Worm (Caenorhabditis elegans) whole organism, young adult: ENCODE measurements around the gene C33A12.3.

ENCODE experiments used
- B0261.1 ChIP-seq: sonication (generic microtip); optimal IDR thresholded peaks from 2 replicates; lab custom pipeline; 2016; ENCODE audit warnings: mild to moderate bottlenecking, missing genetic modification characterization, moderate library complexity, missing compliant biosample characterization
- B0336.3 ChIP-seq: fragments of 200-800 bp; sonication (Bioruptor generic); IDR thresholded peaks from 2 replicates; pipeline ENCODE4 v1.3.6; 2022; ENCODE audit warnings: missing genetic modification characterization, missing compliant biosample characterization
- C06A6.2 ChIP-seq: fragments of 200-800 bp; sonication (Bioruptor generic); conservative IDR thresholded peaks from 2 replicates; pipeline ENCODE4 v1.3.6; 2022; ENCODE audit warnings: missing genetic modification characterization, missing compliant biosample characterization
- D2030.7 ChIP-seq: fragments of 200-800 bp; sonication (Bioruptor generic); IDR thresholded peaks from 2 replicates; pipeline ENCODE4 v1.3.6; 2022; ENCODE audit warnings: missing genetic modification reagents, missing genetic modification characterization, missing compliant biosample characterization
- F33H1.4 ChIP-seq: fragments of 200-800 bp; sonication (Bioruptor generic); IDR thresholded peaks from 2 replicates; pipeline ENCODE4 v1.3.6; 2022; ENCODE audit warnings: missing genetic modification reagents, missing genetic modification characterization, missing compliant biosample characterization
- F52B5.7 ChIP-seq: sonication (generic microtip); optimal IDR thresholded peaks from 2 replicates; lab custom pipeline; 2016; ENCODE audit warnings: mild to moderate bottlenecking, missing genetic modification characterization, missing compliant biosample characterization
- F55B11.4 ChIP-seq: sonication (generic microtip); optimal IDR thresholded peaks from 2 replicates; lab custom pipeline; 2016; ENCODE audit warnings: missing compliant biosample characterization, missing genetic modification characterization, borderline replicate concordance; ENCODE audit not compliant: insufficient read depth
- K12H6.12 ChIP-seq: fragments of 200-800 bp; sonication (Bioruptor generic); optimal IDR thresholded peaks from 2 replicates; lab custom pipeline; 2018; ENCODE audit warnings: mild to moderate bottlenecking, missing genetic modification characterization, missing compliant biosample characterization
- Y56A3A.18 ChIP-seq: fragments of 200-800 bp; sonication (Bioruptor generic); IDR thresholded peaks from 2 replicates; pipeline ENCODE4 v1.3.6; 2022; ENCODE audit warnings: missing genetic modification reagents, missing genetic modification characterization, missing compliant biosample characterization
- attf-3 ChIP-seq: fragments of 200-800 bp; sonication (Bioruptor generic); conservative IDR thresholded peaks from 2 replicates; pipeline ENCODE4 v1.3.6; 2022; ENCODE audit warnings: missing genetic modification reagents, missing genetic modification characterization, missing compliant biosample characterization
- attf-5 ChIP-seq: fragments of 200-800 bp; sonication (Bioruptor generic); optimal IDR thresholded peaks from 2 replicates; lab custom pipeline; 2018; ENCODE audit warnings: mild to moderate bottlenecking, missing genetic modification characterization, missing compliant biosample characterization
- cebp-1 ChIP-seq, 2 experiments: fragments of 200-800 bp in 1 of 2; sonication (Bioruptor generic) in 1 of 2; sonication (generic microtip) in 1 of 2; IDR thresholded peaks in 1 of 2; optimal IDR thresholded peaks in 1 of 2; 2 replicates each; pipeline versions ENCODE4 v1.3.6 to Lab custom; 2017 to 2022; ENCODE audit warnings: missing compliant biosample characterization in 2 of 2, missing genetic modification characterization in 2 of 2, mild to moderate bottlenecking in 1 of 2, missing genetic modification reagents in 1 of 2, moderate library complexity in 1 of 2
- ceh-27 ChIP-seq: fragments of 200-800 bp; sonication (Bioruptor generic); optimal IDR thresholded peaks from 2 replicates; lab custom pipeline; 2018; ENCODE audit warnings: mild to moderate bottlenecking, missing genetic modification characterization, moderate library complexity, missing compliant biosample characterization
- efl-1 ChIP-seq: fragments of 150-350 bp; optimal IDR thresholded peaks from 2 replicates; lab custom pipeline; 2014; ENCODE audit warnings: missing biosample characterization, missing genetic modification reagents, missing genetic modification characterization
- egl-18 ChIP-seq: fragments of 200-800 bp; sonication (Bioruptor generic); IDR thresholded peaks from 2 replicates; pipeline ENCODE4 v1.3.6; 2022; ENCODE audit warnings: missing genetic modification reagents, missing genetic modification characterization, missing compliant biosample characterization
- egl-44 ChIP-seq: fragments of 200-800 bp; sonication (Bioruptor generic); IDR thresholded peaks from 2 replicates; pipeline ENCODE4 v1.3.6; 2022; ENCODE audit warnings: missing genetic modification reagents, missing genetic modification characterization, missing compliant biosample characterization
- hlh-26 ChIP-seq: fragments of 200-800 bp; sonication (Bioruptor generic); conservative IDR thresholded peaks from 2 replicates; pipeline ENCODE4 v1.3.6; 2022; ENCODE audit warnings: missing genetic modification reagents, missing genetic modification characterization, missing compliant biosample characterization
- hrde-1 ChIP-seq: sonication (generic microtip); optimal IDR thresholded peaks from 2 replicates; lab custom pipeline; 2016; ENCODE audit warnings: missing genetic modification characterization, mild to moderate bottlenecking, missing compliant biosample characterization, moderate library complexity, missing genotype, missing genetic modification reagents, borderline replicate concordance
- let-526 ChIP-seq: fragments of 200-800 bp; sonication (Bioruptor generic); IDR thresholded peaks from 2 replicates; pipeline ENCODE4 v1.3.6; 2022; ENCODE audit warnings: missing genetic modification reagents, missing genetic modification characterization, missing compliant biosample characterization
- lin-35 ChIP-seq, 3 experiments: fragments of 150-350 bp in 2 of 3; sonication (generic microtip) in 1 of 3; optimal IDR thresholded peaks; 2 replicates each; lab custom pipeline; 2014 to 2018; ENCODE audit warnings: missing biosample characterization in 3 of 3, missing genetic modification characterization in 3 of 3, missing genetic modification reagents in 3 of 3
- lin-54 ChIP-seq: fragments of 200-800 bp; sonication (Bioruptor generic); optimal IDR thresholded peaks from 2 replicates; lab custom pipeline; 2018; ENCODE audit warnings: mild to moderate bottlenecking, missing genetic modification characterization, missing compliant biosample characterization
- lsl-1 ChIP-seq: fragments of 200-800 bp; sonication (Bioruptor generic); optimal IDR thresholded peaks from 2 replicates; lab custom pipeline; 2018; ENCODE audit warnings: mild to moderate bottlenecking, missing genetic modification characterization, moderate library complexity, missing compliant biosample characterization
- madf-10 ChIP-seq: sonication (generic microtip); optimal IDR thresholded peaks from 2 replicates; lab custom pipeline; 2016; ENCODE audit warnings: mild to moderate bottlenecking, missing genetic modification characterization, missing compliant biosample characterization
- madf-3 ChIP-seq: fragments of 200-800 bp; sonication (Bioruptor generic); IDR thresholded peaks from 2 replicates; pipeline ENCODE4 v1.3.6; 2022; ENCODE audit warnings: missing genetic modification reagents, missing genetic modification characterization, missing compliant biosample characterization
- madf-6 ChIP-seq: fragments of 200-800 bp; sonication (Bioruptor generic); IDR thresholded peaks from 2 replicates; pipeline ENCODE4 v1.3.6; 2022; ENCODE audit warnings: missing genetic modification reagents, missing genetic modification characterization, missing compliant biosample characterization
- madf-8 ChIP-seq: fragments of 200-800 bp; sonication (Bioruptor generic); conservative IDR thresholded peaks from 2 replicates; pipeline ENCODE4 v1.3.6; 2022; ENCODE audit warnings: missing genetic modification reagents, missing genetic modification characterization, missing compliant biosample characterization
- mcd-1 ChIP-seq: fragments of 200-800 bp; sonication (Bioruptor generic); IDR thresholded peaks from 2 replicates; pipeline ENCODE4 v1.3.6; 2022; ENCODE audit warnings: missing genetic modification reagents, missing genetic modification characterization, missing compliant biosample characterization
- mel-28 ChIP-seq: sonication (generic microtip); optimal IDR thresholded peaks from 2 replicates; lab custom pipeline; 2016; ENCODE audit warnings: borderline replicate concordance, mild to moderate bottlenecking, missing genetic modification characterization, missing compliant biosample characterization
- mxl-1 ChIP-seq: sonication (generic microtip); optimal IDR thresholded peaks from 2 replicates; lab custom pipeline; 2016; ENCODE audit warnings: missing genetic modification characterization, missing compliant biosample characterization
- nfyb-1 ChIP-seq: fragments of 200-800 bp; sonication (Bioruptor generic); IDR thresholded peaks from 2 replicates; pipeline ENCODE4 v1.3.6; 2022; ENCODE audit warnings: missing genetic modification reagents, missing genetic modification characterization, missing compliant biosample characterization
- nhr-120 ChIP-seq: fragments of 200-800 bp; sonication (Bioruptor generic); IDR thresholded peaks from 2 replicates; pipeline ENCODE4 v1.3.6; 2022; ENCODE audit warnings: missing genetic modification characterization, missing compliant biosample characterization
- nhr-179 ChIP-seq: sonication (generic microtip); optimal IDR thresholded peaks from 2 replicates; lab custom pipeline; 2016; ENCODE audit warnings: mild to moderate bottlenecking, missing genetic modification characterization, missing compliant biosample characterization
- nhr-80 ChIP-seq: sonication (generic microtip); optimal IDR thresholded peaks from 2 replicates; lab custom pipeline; 2016; ENCODE audit warnings: missing genetic modification characterization, missing compliant biosample characterization
- nhr-90 ChIP-seq: sonication (generic microtip); optimal IDR thresholded peaks from 2 replicates; lab custom pipeline; 2016; ENCODE audit warnings: missing genotype, mild to moderate bottlenecking, missing genetic modification characterization, missing compliant biosample characterization
- pbrm-1 ChIP-seq: fragments of 200-800 bp; sonication (Bioruptor generic); IDR thresholded peaks from 2 replicates; pipeline ENCODE4 v1.3.6; 2022; ENCODE audit warnings: missing genetic modification reagents, missing genetic modification characterization, missing compliant biosample characterization
- rpc-1 ChIP-seq, 2 experiments: fragments of 150-350 bp in 1 of 2; sonication (generic microtip) in 1 of 2; optimal IDR thresholded peaks; 2 replicates each; lab custom pipeline; 2014 to 2018; ENCODE audit warnings: missing biosample characterization in 1 of 2, missing genetic modification characterization in 1 of 2, missing genetic modification reagents in 1 of 2, missing genotype in 1 of 2
- sea-2 ChIP-seq: fragments of 200-800 bp; sonication (Bioruptor generic); IDR thresholded peaks from 2 replicates; pipeline ENCODE4 v1.3.6; 2022; ENCODE audit warnings: missing genetic modification characterization, missing compliant biosample characterization
- snpc-1.3 ChIP-seq: sonication (generic microtip); optimal IDR thresholded peaks from 2 replicates; lab custom pipeline; 2017; ENCODE audit warnings: missing genetic modification characterization, mild to moderate bottlenecking, missing compliant biosample characterization, antibody characterized with exemption, moderate library complexity, missing genotype, missing genetic modification reagents; ENCODE audit not compliant: insufficient read depth
- snpc-3.4 ChIP-seq: sonication (generic microtip); optimal IDR thresholded peaks from 2 replicates; lab custom pipeline; 2017; ENCODE audit warnings: missing genetic modification characterization, mild to moderate bottlenecking, missing compliant biosample characterization, antibody characterized with exemption, moderate library complexity, missing genotype, missing genetic modification reagents
- snpc-4 ChIP-seq, 5 experiments: fragments of 150-350 bp in 1 of 5; sonication (generic microtip) in 4 of 5; optimal IDR thresholded peaks; 2 replicates each; lab custom pipeline; 2014 to 2018; ENCODE audit warnings: missing genetic modification characterization in 5 of 5, missing biosample characterization in 3 of 5, antibody characterized with exemption in 2 of 5, mild to moderate bottlenecking in 2 of 5, missing compliant biosample characterization in 2 of 5, missing genotype in 2 of 5, moderate library complexity in 2 of 5, missing genetic modification reagents in 1 of 5
- tbp1 ChIP-seq: fragments of 200-800 bp; sonication (Bioruptor generic); optimal IDR thresholded peaks from 2 replicates; lab custom pipeline; 2018; ENCODE audit warnings: mild to moderate bottlenecking, missing genetic modification characterization, missing compliant biosample characterization
- tbx-9 ChIP-seq: sonication (generic microtip); optimal IDR thresholded peaks from 2 replicates; lab custom pipeline; 2016; ENCODE audit warnings: borderline replicate concordance, missing genetic modification characterization, inconsistent platforms, missing compliant biosample characterization
- unc-62 ChIP-seq: fragments of 150-350 bp; optimal IDR thresholded peaks from 2 replicates; lab custom pipeline; 2014; ENCODE audit warnings: missing biosample characterization, missing genetic modification reagents, missing genetic modification characterization
- zim-3 ChIP-seq: sonication (generic microtip); optimal IDR thresholded peaks from 2 replicates; lab custom pipeline; 2017; ENCODE audit warnings: mild to moderate bottlenecking, missing genetic modification characterization, moderate library complexity, missing compliant biosample characterization

C33A12.3 gene

DNA sequence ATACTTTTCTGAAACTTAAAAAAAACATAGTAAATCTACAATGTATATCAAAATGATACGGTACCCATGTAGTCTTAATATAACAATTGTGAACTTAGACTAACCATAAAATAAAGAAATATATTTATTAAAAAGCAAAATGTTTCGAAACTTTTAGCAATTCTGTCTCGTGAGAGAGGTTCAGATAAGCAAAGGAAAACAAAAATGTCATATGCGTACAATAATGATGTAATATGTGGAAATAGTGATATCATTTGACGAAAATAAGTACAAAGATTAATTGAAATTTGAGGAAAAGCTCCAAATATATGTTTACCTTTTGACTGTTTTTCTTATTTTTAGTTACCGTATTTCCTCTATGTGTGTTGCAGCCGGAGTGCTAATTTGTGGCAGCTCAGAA is 1.3 kb upstream of the C33A12.3 start:
- no peak for TF ChIP-seq mxl-1
- TF ChIP-seq C06A6.2 (GFP tag; lab: Robert Waterston, UW): no peak
- TF ChIP-seq madf-10 (tag; lab: Kevin White, UChicago): no peak
- no peak for TF ChIP-seq egl-44 (GFP tag; lab: Robert Waterston, UW)
- TF ChIP-seq tbx-9 (tag; lab: Kevin White, UChicago): no peak
- no peak for TF ChIP-seq B0261.1 (tag; lab: Kevin White, UChicago)
- no peak for TF ChIP-seq Y56A3A.18 (GFP tag; lab: Robert Waterston, UW)
- TF ChIP-seq nhr-179: no peak
- peak; percentile 76 for TF ChIP-seq unc-62 (GFP tag; lab: Kevin White, UChicago)
- TF ChIP-seq hrde-1 (tag; lab: Kevin White, UChicago): no peak
- TF ChIP-seq cebp-1 (GFP tag; IDR thresholded peaks at IDR 0.05; lab: Robert Waterston, UW): peak; percentile 70; the same call in 1 of the 2 replicates
- peak; percentile 81 for TF ChIP-seq cebp-1 (tag; optimal IDR thresholded peaks at IDR 0.05; lab: Kevin White, UChicago)
- TF ChIP-seq K12H6.12 (tag; lab: Kevin White, UChicago): no peak

DNA sequence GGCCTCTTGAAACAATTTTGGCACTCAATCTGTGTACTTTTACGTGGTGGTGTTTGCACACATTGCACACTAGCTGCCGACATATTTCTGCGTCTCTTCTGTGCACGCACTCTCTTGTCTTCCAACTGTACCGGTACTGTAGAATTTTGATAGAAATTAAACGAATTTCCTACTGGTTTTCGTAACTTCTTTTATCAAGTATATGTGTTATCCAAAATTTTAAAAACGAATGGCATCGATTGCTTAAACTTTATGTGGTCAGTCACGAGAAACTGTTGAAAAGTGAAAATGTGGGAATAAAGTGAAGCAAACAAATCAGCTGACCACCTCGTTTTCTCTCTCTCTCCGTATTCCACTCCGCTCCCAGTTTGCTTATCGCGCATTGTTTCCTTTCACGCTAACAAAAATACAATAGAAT is 567 bp upstream of the C33A12.3 start:
- TF ChIP-seq attf-5 (GFP tag; lab: Kevin White, UChicago) (peak; percentile 60), madf-8 (GFP tag; lab: Robert Waterston, UW) (peak; percentile 32; the same call in 1 of the 2 replicates), nfyb-1 (GFP tag; lab: Robert Waterston, UW) (no peak), F55B11.4 (tag; lab: Kevin White, UChicago) (no peak), hlh-26 (GFP tag; lab: Robert Waterston, UW) (no peak), snpc-4 (GFP tag; optimal IDR thresholded peaks at IDR 0.05; lab: Kevin White, UChicago) (peak; percentile 72), snpc-4 (tag; optimal IDR thresholded peaks at IDR 0.05; lab: Kevin White, UChicago) (peak; percentile 69 to 87 (median 85)), snpc-3.4 (peak; percentile 22), Y56A3A.18 (GFP tag; lab: Robert Waterston, UW) (no peak), madf-3 (GFP tag; lab: Robert Waterston, UW) (no peak), nhr-90 (tag; lab: Kevin White, UChicago) (peak; percentile 23), madf-6 (peak; percentile 59; the same call in 1 of the 2 replicates), ceh-27 (GFP tag; lab: Kevin White, UChicago) (no peak), lin-54 (peak; percentile 3), egl-18 (GFP tag; lab: Robert Waterston, UW) (no peak), snpc-1.3 (peak; percentile 58), pbrm-1 (GFP tag; lab: Robert Waterston, UW) (no peak), cebp-1 (GFP tag; IDR thresholded peaks at IDR 0.05; lab: Robert Waterston, UW) (no peak), cebp-1 (tag; optimal IDR thresholded peaks at IDR 0.05; lab: Kevin White, UChicago) (peak; percentile 67), mel-28 (tag; lab: Kevin White, UChicago) (no peak), mcd-1 (0 out of 2 replicates have a peak, but pooled peaks have one; percentile 26), nhr-80 (tag; lab: Kevin White, UChicago) (peak; percentile 69), nhr-120 (GFP tag; lab: Robert Waterston, UW) (no peak), F33H1.4 (no peak), lin-35 (GFP tag; optimal IDR thresholded peaks at IDR 0.05; lab: Kevin White, UChicago) (peak in 1 of 3 experiments; percentile 8), egl-44 (GFP tag; lab: Robert Waterston, UW) (peak; percentile 24; the same call in 1 of the 2 replicates), let-526 (GFP tag; lab: Robert Waterston, UW) (0 out of 2 replicates have a peak, but pooled peaks have one; percentile 26), efl-1 (GFP tag; lab: Kevin White, UChicago) (peak; percentile 26), unc-62 (GFP tag; lab: Kevin White, UChicago) (no peak), sea-2 (GFP tag; lab: Robert Waterston, UW) (no peak), tbp1 (peak; percentile 17), D2030.7 (GFP tag; lab: Robert Waterston, UW) (no peak), attf-3 (GFP tag; lab: Robert Waterston, UW) (peak; percentile 58; the same call in 1 of the 2 replicates), rpc-1 (optimal IDR thresholded peaks at IDR 0.05; lab: Kevin White, UChicago) (no peak), rpc-1 (tag; optimal IDR thresholded peaks at IDR 0.05; lab: Kevin White, UChicago) (no peak), zim-3 (tag; lab: Kevin White, UChicago) (no peak), B0336.3 (0 out of 2 replicates have a peak, but pooled peaks have one; percentile 13), lsl-1 (peak; percentile 52), F52B5.7 (tag; lab: Kevin White, UChicago) (no peak)
